Worm (Caenorhabditis elegans) whole organism, early embryonic: ENCODE data around the gene cld-1.

Source experiments
- ama-1 ChIP-seq: fragments of 150-350 bp; optimal IDR thresholded peaks from 2 replicates; lab custom pipeline; 2014
- ceh-13 ChIP-seq: fragments of 200-800 bp; sonication (Bioruptor generic); optimal IDR thresholded peaks from 2 replicates; lab custom pipeline; 2018; ENCODE audit warnings: mild to moderate bottlenecking, missing genetic modification characterization, missing compliant biosample characterization
- hnd-1 ChIP-seq: sonication (generic microtip); optimal IDR thresholded peaks from 2 replicates; lab custom pipeline; 2016; ENCODE audit warnings: missing genetic modification characterization, missing compliant biosample characterization

ce11 chrIV:12978307-12979036, 42.4 kb upstream of the cld-1 start, which contains the start of gene K10D11.2:
- TF ChIP-seq ceh-13, result no peak
- TF ChIP-seq ama-1 (lab: Kevin White, UChicago), result no peak
- no peak for TF ChIP-seq hnd-1
